Worm (Caenorhabditis elegans) whole organism, L4/young adult: ENCODE data around the gene pro-2.

Experiments used
- W03F9.2 ChIP-seq: fragments of 150-350 bp; optimal IDR thresholded peaks from 2 replicates; lab custom pipeline; 2014; ENCODE audit warnings: missing biosample characterization, missing genetic modification characterization
- dao-5 ChIP-seq: sonication (generic microtip); optimal IDR thresholded peaks from 2 replicates; lab custom pipeline; 2016; ENCODE audit warnings: missing genotype, missing genetic modification characterization, moderate library complexity, missing compliant biosample characterization
- him-1 ChIP-seq: sonication (generic microtip); optimal IDR thresholded peaks from 2 replicates; lab custom pipeline; 2016; ENCODE audit warnings: missing genotype, missing genetic modification reagents, missing genetic modification characterization, missing compliant biosample characterization

DNA sequence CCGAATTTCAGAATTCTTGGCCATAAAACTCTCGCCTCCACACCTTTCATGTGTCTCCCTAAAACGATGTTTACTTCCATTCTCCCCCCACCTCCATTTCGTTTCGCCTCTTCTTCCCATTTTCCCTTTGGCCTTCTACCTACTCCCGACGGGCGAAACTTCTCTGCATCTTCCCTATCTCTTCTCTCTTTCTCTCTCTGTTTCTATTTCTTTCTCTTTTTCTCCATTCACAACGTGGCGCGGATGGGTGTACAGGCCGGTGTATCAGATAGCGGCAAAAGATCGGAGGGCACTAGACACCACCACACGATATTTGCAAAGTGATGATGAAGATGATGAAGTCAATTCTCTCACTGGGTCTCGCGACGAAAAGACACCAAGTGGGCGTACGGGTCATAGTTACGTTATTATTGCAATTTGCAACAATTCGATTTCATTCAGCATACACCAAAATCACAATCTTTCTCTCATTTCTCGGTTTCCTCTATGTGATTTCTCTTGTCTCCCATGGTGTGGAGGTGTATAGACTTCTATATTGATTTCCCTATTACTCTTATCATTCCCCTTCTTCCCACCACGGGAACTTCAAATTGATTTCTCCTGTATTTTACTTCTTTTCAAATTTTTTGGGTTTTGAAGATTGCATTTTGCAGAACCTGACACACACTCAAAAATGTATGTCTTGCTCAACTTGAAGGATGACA, 39.9 kb upstream of the pro-2 start, which contains the start of gene ztf-27:
- no peak for TF ChIP-seq W03F9.2
- TF ChIP-seq him-1 (tag; lab: Kevin White, UChicago) = no peak
- no peak for TF ChIP-seq dao-5 (tag; lab: Kevin White, UChicago)
